Fruit fly (Drosophila melanogaster) whole organism, embryonic: ENCODE measurements around the gene Ras85D.

Source experiments
- Adf1 ChIP-seq: fragments of 200-800 bp; sonication (Bioruptor generic); IDR thresholded peaks from 2 replicates; pipeline ENCODE4 v1.3.6; 2022; ENCODE audit warnings: missing biosample characterization, missing genetic modification characterization
- Bteb2 ChIP-seq: fragments of 200-800 bp; sonication (Bioruptor generic); optimal IDR thresholded peaks from 2 replicates; lab custom pipeline; 2016; ENCODE audit warnings: missing biosample characterization, missing genetic modification characterization
- CG10565 ChIP-seq: fragments of 200-800 bp; sonication (Bioruptor generic); optimal IDR thresholded peaks from 3 replicates; lab custom pipeline; 2016; ENCODE audit warnings: missing biosample characterization, mild to moderate bottlenecking, missing genetic modification characterization
- CG12299 ChIP-seq: fragments of 200-800 bp; sonication (Bioruptor generic); optimal IDR thresholded peaks from 2 replicates; lab custom pipeline; 2018; ENCODE audit warnings: missing biosample characterization, mild to moderate bottlenecking, missing genetic modification characterization
- CG13123 ChIP-seq: fragments of 200-800 bp; sonication (Bioruptor generic); optimal IDR thresholded peaks from 2 replicates; lab custom pipeline; 2016; ENCODE audit warnings: missing biosample characterization, missing genetic modification characterization
- CG14441 ChIP-seq: fragments of 200-800 bp; sonication (Bioruptor generic); IDR thresholded peaks from 2 replicates; pipeline ENCODE4 v1.3.6; 2022; ENCODE audit warnings: missing biosample characterization, missing genetic modification characterization
- CG15073 ChIP-seq: fragments of 200-800 bp; sonication (Bioruptor generic); optimal IDR thresholded peaks from 2 replicates; lab custom pipeline; 2016; ENCODE audit warnings: missing biosample characterization, missing genetic modification characterization
- CG1529 ChIP-seq: fragments of 200-800 bp; sonication (Bioruptor generic); optimal IDR thresholded peaks from 3 replicates; lab custom pipeline; 2018; ENCODE audit warnings: missing biosample characterization, missing genetic modification characterization
- CG17568 ChIP-seq: fragments of 200-800 bp; sonication (Bioruptor generic); optimal IDR thresholded peaks from 2 replicates; lab custom pipeline; 2018; ENCODE audit warnings: missing biosample characterization, mild to moderate bottlenecking, missing genetic modification characterization, moderate library complexity
- CG17829 ChIP-seq: fragments of 200-800 bp; optimal IDR thresholded peaks from 2 replicates; lab custom pipeline; 2019; ENCODE audit warnings: missing biosample characterization, mild to moderate bottlenecking, missing genetic modification characterization, moderate library complexity
- CG1792 ChIP-seq: fragments of 200-800 bp; sonication (Bioruptor generic); optimal IDR thresholded peaks from 2 replicates; lab custom pipeline; 2016; ENCODE audit warnings: missing biosample characterization, missing genetic modification characterization
- CG18011 ChIP-seq: fragments of 200-800 bp; sonication (Bioruptor generic); optimal IDR thresholded peaks from 2 replicates; lab custom pipeline; 2017; ENCODE audit warnings: missing biosample characterization, missing genetic modification characterization, mild to moderate bottlenecking, moderate library complexity, missing genotype
- CG30020 ChIP-seq: fragments of 200-800 bp; optimal IDR thresholded peaks from 2 replicates; lab custom pipeline; 2019; ENCODE audit warnings: missing biosample characterization, mild to moderate bottlenecking, missing genetic modification characterization, moderate library complexity
- CG3065 ChIP-seq: fragments of 200-800 bp; sonication (Bioruptor generic); optimal IDR thresholded peaks from 2 replicates; lab custom pipeline; 2016; ENCODE audit warnings: missing biosample characterization, missing genetic modification characterization
- CG34224 ChIP-seq: fragments of 200-800 bp; sonication (Bioruptor generic); IDR thresholded peaks from 3 replicates; pipeline ENCODE4 v1.3.6; 2022; ENCODE audit warnings: missing biosample characterization, missing genetic modification characterization; ENCODE audit not compliant: partially characterized antibody
- CG3838 ChIP-seq: fragments of 200-800 bp; sonication (Bioruptor generic); optimal IDR thresholded peaks from 3 replicates; lab custom pipeline; 2016; ENCODE audit warnings: missing biosample characterization, missing genetic modification characterization
- CG4617 ChIP-seq: fragments of 200-800 bp; sonication (Bioruptor generic); optimal IDR thresholded peaks from 3 replicates; lab custom pipeline; 2016; ENCODE audit warnings: missing biosample characterization, missing genetic modification characterization, borderline replicate concordance
- CG6654 ChIP-seq: fragments of 200-800 bp; sonication (Bioruptor generic); optimal IDR thresholded peaks from 2 replicates; lab custom pipeline; 2017; ENCODE audit warnings: missing biosample characterization, mild to moderate bottlenecking, missing genetic modification characterization
- CG8924 ChIP-seq: fragments of 200-800 bp; optimal IDR thresholded peaks from 3 replicates; lab custom pipeline; 2019; ENCODE audit warnings: missing biosample characterization, mild to moderate bottlenecking, missing genetic modification characterization, moderate library complexity
- CG9609 ChIP-seq: fragments of 200-800 bp; sonication (Bioruptor generic); optimal IDR thresholded peaks from 3 replicates; lab custom pipeline; 2016; ENCODE audit warnings: missing biosample characterization, missing genetic modification characterization
- CrebB ChIP-seq: fragments of 200-800 bp; sonication (Bioruptor generic); optimal IDR thresholded peaks from 3 replicates; lab custom pipeline; 2018; ENCODE audit warnings: missing biosample characterization, mild to moderate bottlenecking, missing genetic modification characterization
- D ChIP-seq, 2 experiments: fragments of 200-800 bp in 1 of 2; fragments of >200 bp in 1 of 2; sonication (Bioruptor generic) in 1 of 2; optimal IDR thresholded peaks; 2 replicates in 1 of 2; 3 replicates in 1 of 2; lab custom pipeline; 2017; ENCODE audit warnings: mild to moderate bottlenecking in 1 of 2, missing biosample characterization in 1 of 2, missing genetic modification characterization in 1 of 2, missing genetic modification reagents in 1 of 2
- Deaf1 ChIP-seq: fragments of 200-800 bp; optimal IDR thresholded peaks from 3 replicates; lab custom pipeline; 2019; ENCODE audit warnings: missing biosample characterization, mild to moderate bottlenecking, missing genetic modification characterization, moderate library complexity
- Doc3 ChIP-seq: fragments of 200-800 bp; sonication (Bioruptor generic); IDR thresholded peaks from 3 replicates; pipeline ENCODE4 v1.3.6; 2022; ENCODE audit warnings: missing biosample characterization, missing genetic modification characterization; ENCODE audit not compliant: partially characterized antibody
- Gsc ChIP-seq: fragments of 200-800 bp; sonication (Bioruptor generic); IDR thresholded peaks from 2 replicates; pipeline ENCODE4 v1.3.6; 2022; ENCODE audit warnings: missing biosample characterization, missing genetic modification characterization
- H15 ChIP-seq: fragments of 200-800 bp; sonication (Bioruptor generic); IDR thresholded peaks from 3 replicates; pipeline ENCODE4 v1.3.6; 2022; ENCODE audit warnings: missing biosample characterization, missing genetic modification characterization
- HmgD ChIP-seq: fragments of 200-800 bp; sonication (Bioruptor generic); optimal IDR thresholded peaks from 3 replicates; lab custom pipeline; 2016; ENCODE audit warnings: missing biosample characterization, missing genetic modification characterization
- Hr78 ChIP-seq, 2 experiments: fragments of 200-800 bp in 1 of 2; fragments of >200 bp in 1 of 2; sonication (Bioruptor generic) in 1 of 2; optimal IDR thresholded peaks; 2 replicates each; lab custom pipeline; 2017 to 2019; ENCODE audit warnings: missing biosample characterization in 2 of 2, missing genetic modification characterization in 2 of 2, mild to moderate bottlenecking in 1 of 2, moderate library complexity in 1 of 2
- Med ChIP-seq: fragments of 200-800 bp; sonication (Bioruptor generic); peaks from one replicate; lab custom pipeline; 2016; ENCODE audit warnings: missing biosample characterization, missing genetic modification characterization, mild to moderate bottlenecking, inconsistent platforms, moderate library complexity
- Mes4 ChIP-seq: fragments of 200-800 bp; sonication (Bioruptor generic); optimal IDR thresholded peaks from 2 replicates; lab custom pipeline; 2016; ENCODE audit warnings: missing biosample characterization, missing genetic modification characterization
- Nf-YA ChIP-seq: fragments of 200-800 bp; sonication (Bioruptor generic); IDR thresholded peaks from 2 replicates; pipeline ENCODE4 v1.3.6; 2022; ENCODE audit warnings: missing biosample characterization, missing genetic modification characterization
- Side ChIP-seq: fragments of 200-800 bp; sonication (Bioruptor generic); optimal IDR thresholded peaks from 2 replicates; lab custom pipeline; 2016; ENCODE audit warnings: missing biosample characterization, missing genetic modification characterization
- Spps ChIP-seq: fragments of 200-800 bp; sonication (Bioruptor generic); optimal IDR thresholded peaks from 2 replicates; lab custom pipeline; 2018; ENCODE audit warnings: missing biosample characterization, mild to moderate bottlenecking, missing genetic modification characterization
- Sry-δ ChIP-seq: fragments of 200-800 bp; sonication (Bioruptor generic); optimal IDR thresholded peaks from 2 replicates; lab custom pipeline; 2016; ENCODE audit warnings: missing biosample characterization, missing genetic modification characterization
- Taf1 ChIP-seq: fragments of 200-800 bp; sonication (Bioruptor generic); IDR thresholded peaks from 2 replicates; pipeline ENCODE4 v1.3.6; 2022; ENCODE audit warnings: missing biosample characterization, missing genetic modification characterization
- Usf ChIP-seq: fragments of 200-800 bp; sonication (Bioruptor generic); optimal IDR thresholded peaks from 2 replicates; lab custom pipeline; 2017; ENCODE audit warnings: missing genotype, missing biosample characterization, missing genetic modification characterization
- ac ChIP-seq: fragments of 200-800 bp; sonication (Bioruptor generic); optimal IDR thresholded peaks from 3 replicates; lab custom pipeline; 2017; ENCODE audit warnings: missing biosample characterization, mild to moderate bottlenecking, missing genetic modification characterization
- aop ChIP-seq: fragments of 200-800 bp; sonication (Bioruptor generic); IDR thresholded peaks from 2 replicates; pipeline ENCODE4 v1.3.6; 2022; ENCODE audit warnings: missing biosample characterization, missing genetic modification characterization
- cato ChIP-seq: fragments of 200-800 bp; sonication (Bioruptor generic); optimal IDR thresholded peaks from 2 replicates; lab custom pipeline; 2016; ENCODE audit warnings: missing biosample characterization, missing genetic modification characterization, borderline replicate concordance
- fd3F ChIP-seq: fragments of 200-800 bp; sonication (Bioruptor generic); optimal IDR thresholded peaks from 2 replicates; lab custom pipeline; 2018; ENCODE audit warnings: missing biosample characterization, mild to moderate bottlenecking, missing genetic modification characterization, moderate library complexity
- fd96Cb ChIP-seq: fragments of 200-800 bp; sonication (Bioruptor generic); optimal IDR thresholded peaks from 2 replicates; lab custom pipeline; 2018; ENCODE audit warnings: missing biosample characterization, mild to moderate bottlenecking, missing genetic modification characterization, moderate library complexity
- fru ChIP-seq: fragments of >200 bp; optimal IDR thresholded peaks from 2 replicates; lab custom pipeline; 2017
- her ChIP-seq: fragments of 200-800 bp; sonication (Bioruptor generic); optimal IDR thresholded peaks from 2 replicates; lab custom pipeline; 2016; ENCODE audit warnings: missing biosample characterization, missing genetic modification characterization
- maf-S ChIP-seq: fragments of 200-800 bp; sonication (Bioruptor generic); optimal IDR thresholded peaks from 2 replicates; lab custom pipeline; 2016; ENCODE audit warnings: missing biosample characterization, missing genetic modification characterization
- onecut ChIP-seq: fragments of 200-800 bp; sonication (Bioruptor generic); IDR thresholded peaks from 2 replicates; pipeline ENCODE4 v1.3.6; 2022; ENCODE audit warnings: missing biosample characterization, missing genetic modification characterization
- sens ChIP-seq: fragments of 200-800 bp; sonication (Bioruptor generic); peaks from one replicate; lab custom pipeline; 2016; ENCODE audit warnings: missing biosample characterization, missing genetic modification characterization
- slbo ChIP-seq: fragments of 200-800 bp; sonication (Bioruptor generic); IDR thresholded peaks from 2 replicates; pipeline ENCODE4 v1.3.6; 2022; ENCODE audit warnings: missing biosample characterization, missing genetic modification characterization
- stwl ChIP-seq: fragments of 200-800 bp; sonication (Bioruptor generic); optimal IDR thresholded peaks from 3 replicates; lab custom pipeline; 2018; ENCODE audit warnings: missing biosample characterization, mild to moderate bottlenecking, missing genetic modification characterization, moderate library complexity
- trh ChIP-seq: fragments of 200-800 bp; sonication (Bioruptor generic); optimal IDR thresholded peaks from 2 replicates; lab custom pipeline; 2016; ENCODE audit warnings: missing biosample characterization, missing genetic modification characterization
- wdn ChIP-seq: fragments of 200-800 bp; sonication (Bioruptor generic); IDR thresholded peaks from 2 replicates; pipeline ENCODE4 v1.3.6; 2022; ENCODE audit warnings: missing biosample characterization, missing genetic modification characterization

The Ras85D gene

dm6 chr3R:9559413-9560014 lies 46.6 kb upstream of the Ras85D start, which contains the start of the genes AP-1mu and MBD-like (continued):
- TF ChIP-seq Sry-δ (GFP tag; lab: Kevin White, UChicago) (peak; percentile 65), fd96Cb (peak; percentile 26), D (optimal IDR thresholded peaks at IDR 0.05; lab: Kevin White, UChicago) (no peak), D (GFP tag; optimal IDR thresholded peaks at IDR 0.05; lab: Kevin White, UChicago) (no peak), CG17829 (tag; lab: Kevin White, UChicago) (peak; percentile 57), CG9609 (GFP tag; lab: Kevin White, UChicago) (peak; percentile 62), CG17568 (no peak), Bteb2 (peak; percentile 52), HmgD (GFP tag; lab: Kevin White, UChicago) (no peak), Deaf1 (tag; lab: Kevin White, UChicago) (no peak), wdn (GFP tag; lab: Robert Waterston, UW) (no peak), Taf1 (GFP tag; lab: Robert Waterston, UW) (peak; percentile 48; the same call in 1 of the 2 replicates), fru (lab: Kevin White, UChicago) (no peak), Med (GFP tag; lab: Kevin White, UChicago) (peak; percentile 94), sens (peak; percentile 92), Nf-YA (GFP tag; lab: Robert Waterston, UW) (no peak), cato (GFP tag; lab: Kevin White, UChicago) (peak; percentile 27), CG3838 (no peak), Side (GFP tag; lab: Kevin White, UChicago) (peak; percentile 39), slbo (GFP tag; lab: Robert Waterston, UW) (peak; percentile 80), CrebB (tag; lab: Kevin White, UChicago) (no peak), Spps (no peak), CG6654 (no peak), CG18011 (GFP tag; lab: Kevin White, UChicago) (no peak), Adf1 (GFP tag; lab: Robert Waterston, UW) (peak; percentile 33; the same call in 1 of the 2 replicates), CG1792 (GFP tag; lab: Kevin White, UChicago) (peak; percentile 66), fd3F (GFP tag; lab: Kevin White, UChicago) (peak; percentile 39), Doc3 (GFP tag; lab: Robert Waterston, UW) (no peak), stwl (tag; lab: Kevin White, UChicago) (peak; percentile 73), CG8924 (tag; lab: Kevin White, UChicago) (peak; percentile 63), Hr78 (GFP tag; optimal IDR thresholded peaks at IDR 0.05; lab: Kevin White, UChicago) (no peak), CG12299 (tag; lab: Kevin White, UChicago) (peak; percentile 29), aop (GFP tag; lab: Robert Waterston, UW) (no peak), ac (GFP tag; lab: Kevin White, UChicago) (no peak), Mes4 (GFP tag; lab: Kevin White, UChicago) (peak; percentile 31), trh (no peak), CG30020 (tag; lab: Kevin White, UChicago) (peak; percentile 59), CG13123 (peak; percentile 64), Gsc (GFP tag; lab: Robert Waterston, UW) (no peak), Usf (GFP tag; lab: Kevin White, UChicago) (no peak), onecut (GFP tag; lab: Robert Waterston, UW) (peak; percentile 7; the same call in 1 of the 2 replicates), maf-S (GFP tag; lab: Kevin White, UChicago) (peak; percentile 63), CG3065 (no peak), CG4617 (peak; percentile 96), her (GFP tag; lab: Kevin White, UChicago) (peak; percentile 9), CG14441 (GFP tag; lab: Robert Waterston, UW) (peak; percentile 50), CG34224 (peak; percentile 34; the same call in 1 of the 3 replicates), CG10565 (GFP tag; lab: Kevin White, UChicago) (no peak), CG1529 (GFP tag; lab: Kevin White, UChicago) (peak; percentile 11), CG15073 (GFP tag; lab: Kevin White, UChicago) (no peak), H15 (GFP tag; lab: Robert Waterston, UW) (0 out of 3 replicates have a peak, but pooled peaks have one; percentile 18)
